Worm (Caenorhabditis elegans): Measurements from ENCODE around the gene Y45F10B.59.

- no peak for TF ChIP-seq T20F7.1 (GFP tag; optimal IDR thresholded peaks at IDR 0.05)
- TF ChIP-seq ceh-28 (tag; optimal IDR thresholded peaks at IDR 0.05), result no peak
- TF ChIP-seq tra-1 (GFP tag; IDR thresholded peaks at IDR 0.05), result no peak
- no peak for TF ChIP-seq lin-29 (GFP tag; IDR thresholded peaks at IDR 0.05)
- TF ChIP-seq lin-15B (tag; optimal IDR thresholded peaks at IDR 0.05), result no peak
- peak; percentile 33 for TF ChIP-seq aha-1 (tag)
- TF ChIP-seq ama-1 (optimal IDR thresholded peaks at IDR 0.05), result no peak
- no peak for TF ChIP-seq nhr-237 (tag; optimal IDR thresholded peaks at IDR 0.05)
- TF ChIP-seq pqm-1 (tag; optimal IDR thresholded peaks at IDR 0.05), result no peak
- no peak for TF ChIP-seq hif-1 (tag; optimal IDR thresholded peaks at IDR 0.05)
- no peak for TF ChIP-seq unc-39 (tag; optimal IDR thresholded peaks at IDR 0.05)
- no peak for TF ChIP-seq nhr-76 (tag; optimal IDR thresholded peaks at IDR 0.05)
- TF ChIP-seq ZK546.5 (tag; optimal IDR thresholded peaks at IDR 0.05), result no peak
These were observed 10.8 kb upstream of the Y45F10B.59 start, which contains the start of gene tsp-5 for ce11 chrIV:13591645-13592044.
